Worm (Caenorhabditis elegans): Measurements from ENCODE around the gene Y62E10A.19.

ce11 chrIV:13415739-13416271, 7.7 kb upstream of the Y62E10A.19 start, which contains the start of the genes pik-1 and aptf-2:
- no peak for TF ChIP-seq nhr-237 (tag; optimal IDR thresholded peaks at IDR 0.05)
- TF ChIP-seq ZK546.5 (tag; optimal IDR thresholded peaks at IDR 0.05) = no peak
- no peak for TF ChIP-seq lsy-2 (tag; optimal IDR thresholded peaks at IDR 0.05)
- no peak for TF ChIP-seq ceh-82 (tag; optimal IDR thresholded peaks at IDR 0.05)
- no peak for TF ChIP-seq nhr-12 (tag; optimal IDR thresholded peaks at IDR 0.05)
- no peak for TF ChIP-seq ztf-4 (tag; optimal IDR thresholded peaks at IDR 0.05)
- TF ChIP-seq elt-3 (tag; optimal IDR thresholded peaks at IDR 0.05) = no peak
- no peak for TF ChIP-seq snpc-4 (tag; optimal IDR thresholded peaks at IDR 0.05)
- no peak for TF ChIP-seq sma-3 (GFP tag; optimal IDR thresholded peaks at IDR 0.05)
- TF ChIP-seq ceh-16 (tag; optimal IDR thresholded peaks at IDR 0.05) = no peak
- no peak for TF ChIP-seq nhr-6 (tag; optimal IDR thresholded peaks at IDR 0.05)
- peak; percentile 38 for TF ChIP-seq unc-55 (GFP tag; optimal IDR thresholded peaks at IDR 0.05)
- no peak for TF ChIP-seq skn-1 (tag; optimal IDR thresholded peaks at IDR 0.05)

All from whole organism, L2 larva.